Worm (Caenorhabditis elegans): ENCODE measurements around the gene F58D2.2.

The F58D2.2 gene

DNA sequence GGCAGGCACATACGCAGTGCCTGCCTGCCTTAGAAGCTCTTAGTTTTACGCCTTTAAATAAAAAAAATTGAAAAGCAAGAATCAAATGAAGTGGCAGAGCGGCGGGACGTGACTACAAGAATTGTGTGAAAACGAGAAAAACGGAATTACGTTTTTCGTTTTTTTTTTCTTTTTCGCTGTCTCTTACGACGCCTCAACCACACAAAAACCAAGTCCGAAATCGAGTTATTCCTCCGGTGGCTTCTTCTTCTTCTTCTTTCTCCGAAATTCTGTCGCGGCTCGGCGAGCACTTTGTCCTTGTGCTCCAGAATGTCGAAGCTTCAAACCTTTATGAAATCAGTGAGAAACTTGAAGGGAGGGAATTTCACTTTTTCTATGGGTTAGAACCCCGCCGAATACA lies 31.0 kb downstream of the F58D2.2 start:
- TF ChIP-seq somi-1 (GFP tag; optimal IDR thresholded peaks at IDR 0.05) (no peak), pbrm-1 (GFP tag; IDR thresholded peaks at IDR 0.05) (no peak), T26A5.8 (tag; optimal IDR thresholded peaks at IDR 0.05) (no peak), tbp1 (GFP tag; optimal IDR thresholded peaks at IDR 0.05) (no peak), ztf-18 (tag; optimal IDR thresholded peaks at IDR 0.05) (no peak), ceh-91 (GFP tag; IDR thresholded peaks at IDR 0.05) (no peak), madf-10 (tag; optimal IDR thresholded peaks at IDR 0.05) (no peak), aptf-2 (GFP tag; conservative IDR thresholded peaks at IDR 0.05) (no peak), F39B2.1 (GFP tag; IDR thresholded peaks at IDR 0.05) (no peak), lin-26 (GFP tag; IDR thresholded peaks at IDR 0.05) (no peak), ccch-3 (GFP tag; optimal IDR thresholded peaks at IDR 0.05) (no peak), lin-54 (GFP tag; optimal IDR thresholded peaks at IDR 0.05) (no peak), hlh-12 (tag; optimal IDR thresholded peaks at IDR 0.05) (no peak), hmg-20 (GFP tag; IDR thresholded peaks at IDR 0.05) (no peak), snpc-3.4 (tag; optimal IDR thresholded peaks at IDR 0.05) (no peak), hmg-1.2 (GFP tag; IDR thresholded peaks at IDR 0.05) (no peak)

DNA sequence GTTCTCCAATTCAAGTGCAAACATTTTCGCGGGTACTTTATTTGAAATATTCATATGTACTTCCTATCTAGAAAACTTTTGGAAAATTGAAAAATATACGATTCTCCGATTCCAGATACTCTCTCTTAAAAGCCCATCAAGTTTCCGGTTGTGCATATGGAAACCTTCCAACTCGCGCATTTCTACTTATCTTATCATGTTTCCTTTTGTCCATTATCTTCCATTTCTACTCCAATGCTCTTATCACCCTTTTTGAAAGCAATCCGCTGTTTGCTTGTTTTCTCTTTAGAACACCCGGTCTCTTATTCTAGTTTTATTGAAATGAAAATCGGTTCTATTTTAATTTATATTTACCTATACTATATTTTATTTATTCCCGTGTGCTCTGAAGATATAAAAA lies 32.1 kb downstream of the F58D2.2 start, which contains the start of gene C48D1.5:
TSS of gene C48D1.5 (plus strand) at position 301 of the 400 bp plus-strand sequence.
- no peak for TF ChIP-seq nfya-1 (tag; optimal IDR thresholded peaks at IDR 0.05; ENCODE audit: borderline replicate concordance, insufficient read depth)
- TF ChIP-seq ztf-25 (GFP tag; IDR thresholded peaks at IDR 0.05) = no peak
- TF ChIP-seq ztf-28 (GFP tag; IDR thresholded peaks at IDR 0.05) = no peak
- TF ChIP-seq rpc-1 (optimal IDR thresholded peaks at IDR 0.05) = no peak
- TF ChIP-seq rpc-1 (tag; optimal IDR thresholded peaks at IDR 0.05) = no peak
- no peak for TF ChIP-seq D2030.7 (GFP tag; IDR thresholded peaks at IDR 0.05)
- no peak for TF ChIP-seq gei-17 (GFP tag; optimal IDR thresholded peaks at IDR 0.05)
- TF ChIP-seq hmg-1.2 (GFP tag; IDR thresholded peaks at IDR 0.05) = no peak
- TF ChIP-seq F57A8.1 (GFP tag; optimal IDR thresholded peaks at IDR 0.05) = no peak
- no peak for TF ChIP-seq nhr-80 (tag; optimal IDR thresholded peaks at IDR 0.05)
- TF ChIP-seq lsl-1 (GFP tag; optimal IDR thresholded peaks at IDR 0.05) = no peak
- TF ChIP-seq die-1 (tag; optimal IDR thresholded peaks at IDR 0.05) = no peak
- no peak for TF ChIP-seq egl-18 (GFP tag; IDR thresholded peaks at IDR 0.05)
- no peak for TF ChIP-seq mes-4 (tag; optimal IDR thresholded peaks at IDR 0.05)

DNA sequence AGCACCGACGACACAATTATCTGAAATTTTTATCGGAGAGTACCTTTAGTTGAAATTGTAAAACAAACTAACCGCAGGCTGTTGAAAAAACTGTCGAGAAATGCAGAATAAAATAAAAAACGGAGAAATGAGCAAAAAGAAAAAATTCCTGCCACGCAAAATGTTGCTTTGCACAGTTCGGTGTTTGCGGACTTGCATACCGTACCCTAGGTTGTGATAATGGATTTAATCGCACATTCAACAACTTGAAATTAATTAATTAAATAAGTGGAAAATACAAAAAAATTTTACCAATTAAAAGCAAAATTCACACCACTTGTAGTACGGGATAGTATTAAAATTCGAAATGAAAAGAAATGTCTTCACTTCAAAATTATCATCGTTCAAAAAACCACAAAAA lies 41.8 kb downstream of the F58D2.2 start:
- TF ChIP-seq lsy-27 (tag; optimal IDR thresholded peaks at IDR 0.05; ENCODE audit: borderline replicate concordance, insufficient read depth) = no peak
- no peak for TF ChIP-seq lin-54 (GFP tag; optimal IDR thresholded peaks at IDR 0.05)
- no peak for TF ChIP-seq K12H6.12 (tag; optimal IDR thresholded peaks at IDR 0.05)
- TF ChIP-seq gei-17 (GFP tag; optimal IDR thresholded peaks at IDR 0.05) = no peak
- no peak for TF ChIP-seq ceh-58 (GFP tag; IDR thresholded peaks at IDR 0.05)
- no peak for TF ChIP-seq lin-26 (GFP tag; IDR thresholded peaks at IDR 0.05)
- TF ChIP-seq cebp-1 (GFP tag; IDR thresholded peaks at IDR 0.05) = no peak
- no peak for TF ChIP-seq cebp-1 (tag; optimal IDR thresholded peaks at IDR 0.05)
- TF ChIP-seq hmg-1.2 (GFP tag; IDR thresholded peaks at IDR 0.05) = no peak
- TF ChIP-seq nhr-27 (tag; optimal IDR thresholded peaks at IDR 0.05) = no peak
- TF ChIP-seq athp-1 (tag; optimal IDR thresholded peaks at IDR 0.05) = no peak
- TF ChIP-seq lsl-1 (GFP tag; optimal IDR thresholded peaks at IDR 0.05) = no peak
- TF ChIP-seq snpc-4 (GFP tag; optimal IDR thresholded peaks at IDR 0.05) = no peak
- TF ChIP-seq snpc-4 (tag; optimal IDR thresholded peaks at IDR 0.05) = no peak
- no peak for TF ChIP-seq mxl-1 (tag; optimal IDR thresholded peaks at IDR 0.05)
- TF ChIP-seq ceh-27 (GFP tag; optimal IDR thresholded peaks at IDR 0.05) = no peak
- no peak for TF ChIP-seq F22D6.2 (tag; optimal IDR thresholded peaks at IDR 0.05)
- TF ChIP-seq hlh-26 (GFP tag; conservative IDR thresholded peaks at IDR 0.05) = no peak
- TF ChIP-seq let-607 (tag; optimal IDR thresholded peaks at IDR 0.05) = no peak

Data from whole organism, young adult.